Worm (Caenorhabditis elegans): ENCODE data around the gene perm-1.

The perm-1 gene

DNA sequence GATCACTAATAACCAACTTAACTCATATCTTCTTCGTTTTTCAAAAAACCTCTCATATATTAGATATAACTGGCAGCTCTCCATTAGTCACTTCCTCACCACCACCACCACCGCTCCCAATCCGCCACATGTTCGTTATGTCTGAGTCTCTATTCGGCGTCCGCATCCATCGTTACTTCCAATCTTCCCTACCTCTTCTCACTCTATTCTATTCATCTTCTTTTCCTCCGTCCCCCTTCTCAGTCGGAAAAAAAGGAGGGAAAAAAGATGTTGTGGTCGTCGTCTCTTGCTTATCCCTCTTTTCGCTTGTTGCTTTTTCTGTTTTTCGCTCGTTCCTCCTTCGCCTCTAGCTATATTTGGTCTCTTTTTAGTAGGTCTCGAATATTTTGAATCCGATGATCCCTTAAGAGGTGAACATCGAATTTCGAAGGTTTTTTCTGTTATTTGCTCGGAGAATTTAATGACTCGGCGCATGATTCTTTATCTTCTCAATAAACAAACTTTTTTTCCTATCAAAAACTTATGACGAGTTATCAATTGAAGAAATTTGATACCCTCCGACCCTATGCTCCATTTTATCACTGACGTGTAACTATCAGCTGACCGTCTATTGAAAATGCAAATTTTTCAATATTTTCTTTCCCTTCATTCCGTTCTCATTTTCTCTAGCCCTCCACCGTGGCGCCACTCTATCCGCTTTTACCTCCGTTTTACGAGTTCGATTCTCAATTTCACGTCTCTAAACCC lies 11.4 kb downstream of the perm-1 start (continued):
- TF ChIP-seq egl-27 (tag; optimal IDR thresholded peaks at IDR 0.05) (no peak), tbx-2 (tag; optimal IDR thresholded peaks at IDR 0.05) (peak; percentile 39), snu-23 (GFP tag; optimal IDR thresholded peaks at IDR 0.05) (peak; percentile 48), zip-4 (GFP tag; optimal IDR thresholded peaks at IDR 0.05) (no peak), xbp-1 (tag; optimal IDR thresholded peaks at IDR 0.05) (no peak), aly-2 (tag; optimal IDR thresholded peaks at IDR 0.05) (no peak), nhr-20 (tag; optimal IDR thresholded peaks at IDR 0.05) (no peak), efl-3 (GFP tag; optimal IDR thresholded peaks at IDR 0.05) (no peak), pag-3 (tag; optimal IDR thresholded peaks at IDR 0.05; ENCODE audit: borderline replicate concordance, insufficient read depth) (no peak), ceh-90 (tag; optimal IDR thresholded peaks at IDR 0.05) (no peak), unc-86 (tag; optimal IDR thresholded peaks at IDR 0.05) (no peak), dpl-1 (GFP tag; optimal IDR thresholded peaks at IDR 0.05) (no peak), isw-1 (GFP tag; IDR thresholded peaks at IDR 0.05) (no peak), snpc-4 (tag; optimal IDR thresholded peaks at IDR 0.05) (no peak), lin-39 (tag; optimal IDR thresholded peaks at IDR 0.05) (no peak), nhr-47 (tag; optimal IDR thresholded peaks at IDR 0.05) (peak; percentile 4), elt-2 (tag; optimal IDR thresholded peaks at IDR 0.05) (peak; percentile 72), irx-1 (tag; optimal IDR thresholded peaks at IDR 0.05) (peak; percentile 14), ceh-8 (GFP tag; optimal IDR thresholded peaks at IDR 0.05) (peak; percentile 20), fkh-8 (tag; optimal IDR thresholded peaks at IDR 0.05) (peak; percentile 53), tlp-1 (tag; optimal IDR thresholded peaks at IDR 0.05) (peak; percentile 15), Y116A8C.19 (tag; optimal IDR thresholded peaks at IDR 0.05; ENCODE audit: borderline replicate concordance) (no peak), lin-13 (GFP tag; optimal IDR thresholded peaks at IDR 0.05) (no peak), jun-1 (tag; optimal IDR thresholded peaks at IDR 0.05) (no peak), egl-13 (tag; optimal IDR thresholded peaks at IDR 0.05) (peak; percentile 2), efl-1 (optimal IDR thresholded peaks at IDR 0.05) (peak; percentile 8 to 37), efl-1 (GFP tag; optimal IDR thresholded peaks at IDR 0.05 in 1 of 2) (peak in 1 of 2 experiments; percentile 68), sox-4 (tag; optimal IDR thresholded peaks at IDR 0.05) (no peak), lin-14 (GFP tag; optimal IDR thresholded peaks at IDR 0.05) (peak; percentile 87), ztf-11 (tag; optimal IDR thresholded peaks at IDR 0.05) (no peak), ceh-88 (GFP tag; IDR thresholded peaks at IDR 0.05) (no peak), nhr-76 (tag; optimal IDR thresholded peaks at IDR 0.05) (no peak), ceh-82 (tag; optimal IDR thresholded peaks at IDR 0.05) (no peak), fos-1 (tag; optimal IDR thresholded peaks at IDR 0.05) (no peak), mep-1 (tag; optimal IDR thresholded peaks at IDR 0.05) (peak; percentile 69), hlh-4 (tag; optimal IDR thresholded peaks at IDR 0.05) (no peak), lin-35 (GFP tag; optimal IDR thresholded peaks at IDR 0.05) (peak in 1 of 2 experiments; percentile 9), swsn-7 (tag; optimal IDR thresholded peaks at IDR 0.05) (peak; percentile 46), mdl-1 (tag; optimal IDR thresholded peaks at IDR 0.05) (peak in 1 of 2 experiments; percentile 1), ets-5 (GFP tag; IDR thresholded peaks at IDR 0.05) (no peak), nhr-71 (tag; optimal IDR thresholded peaks at IDR 0.05) (peak; percentile 58)

DNA sequence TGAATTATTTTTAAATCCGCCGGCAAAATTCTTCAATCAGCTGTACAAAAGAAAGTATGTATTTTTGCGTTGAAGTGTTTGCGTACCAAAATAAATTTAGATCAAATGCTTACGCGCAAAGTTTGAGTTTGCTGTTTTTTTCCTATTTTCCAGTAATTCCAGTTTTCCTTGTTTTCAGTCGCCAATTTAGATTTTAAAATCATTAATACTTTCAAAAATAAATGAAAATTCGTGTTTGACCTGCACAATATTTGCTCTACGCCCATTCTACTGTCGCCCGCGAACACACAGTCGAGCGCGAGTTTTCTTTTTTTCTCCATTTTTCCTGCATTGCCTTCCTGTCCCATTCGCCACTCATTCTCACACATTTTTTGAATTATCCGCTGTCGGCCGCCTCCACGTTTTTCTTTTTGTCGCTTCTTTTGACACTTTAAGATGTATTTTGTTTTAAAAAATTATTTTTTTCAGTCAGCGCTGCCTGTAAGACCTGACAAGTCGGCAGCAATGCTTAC lies 12.2 kb downstream of the perm-1 start, which contains the start of gene ptc-1:
ptc-1 (plus strand) TSS at position 462 of the 512 bp plus-strand sequence.
- TF ChIP-seq fkh-8 (tag; optimal IDR thresholded peaks at IDR 0.05) (no peak), dsc-1 (tag; optimal IDR thresholded peaks at IDR 0.05) (peak; percentile 20), elt-3 (tag; optimal IDR thresholded peaks at IDR 0.05) (no peak), efl-1 (optimal IDR thresholded peaks at IDR 0.05) (no peak), efl-1 (GFP tag; optimal IDR thresholded peaks at IDR 0.05 in 1 of 2) (peak in 1 of 2 experiments; percentile 45), snu-23 (GFP tag; optimal IDR thresholded peaks at IDR 0.05) (no peak), pax-3 (tag; optimal IDR thresholded peaks at IDR 0.05) (no peak), C04F5.9 (tag; optimal IDR thresholded peaks at IDR 0.05) (no peak), nhr-19 (GFP tag; conservative IDR thresholded peaks at IDR 0.05) (no peak), C34B4.2 (tag; optimal IDR thresholded peaks at IDR 0.05) (no peak), tbx-2 (tag; optimal IDR thresholded peaks at IDR 0.05) (no peak), nhr-71 (tag; optimal IDR thresholded peaks at IDR 0.05) (no peak), nhr-47 (tag; optimal IDR thresholded peaks at IDR 0.05) (no peak)

Measured in whole organism, L1 larva.